Fruit fly (Drosophila melanogaster) whole organism, embryonic: ENCODE results near the gene CG17816.

Experiments
- Abd-B ChIP-seq: fragments of 200-800 bp; sonication (Bioruptor generic); optimal IDR thresholded peaks from 2 replicates; lab custom pipeline; 2018; ENCODE audit warnings: missing biosample characterization, mild to moderate bottlenecking, missing genetic modification characterization, moderate library complexity
- CG10274 ChIP-seq: fragments of 200-800 bp; sonication (Bioruptor generic); optimal IDR thresholded peaks from 3 replicates; lab custom pipeline; 2017; ENCODE audit warnings: missing biosample characterization, mild to moderate bottlenecking, missing genetic modification characterization
- CG11456 ChIP-seq: fragments of 200-800 bp; sonication (Bioruptor generic); IDR thresholded peaks from 3 replicates; pipeline ENCODE4 v1.3.6; 2022; ENCODE audit warnings: missing biosample characterization, missing genetic modification characterization
- CG12155 ChIP-seq: fragments of 200-800 bp; sonication (Bioruptor generic); optimal IDR thresholded peaks from 3 replicates; lab custom pipeline; 2016; ENCODE audit warnings: missing biosample characterization, missing genetic modification characterization
- CG12299 ChIP-seq: fragments of 200-800 bp; sonication (Bioruptor generic); optimal IDR thresholded peaks from 2 replicates; lab custom pipeline; 2018; ENCODE audit warnings: missing biosample characterization, mild to moderate bottlenecking, missing genetic modification characterization
- CG12744 ChIP-seq: fragments of 200-800 bp; sonication (Bioruptor generic); optimal IDR thresholded peaks from 2 replicates; lab custom pipeline; 2016; ENCODE audit warnings: missing biosample characterization, missing genetic modification characterization
- CG15011 ChIP-seq: fragments of 200-800 bp; sonication (Bioruptor generic); optimal IDR thresholded peaks from 3 replicates; lab custom pipeline; 2018; ENCODE audit warnings: missing biosample characterization, mild to moderate bottlenecking, missing genetic modification characterization
- CG17385 ChIP-seq: fragments of 200-800 bp; sonication (Bioruptor generic); optimal IDR thresholded peaks from 3 replicates; lab custom pipeline; 2018; ENCODE audit warnings: missing biosample characterization, mild to moderate bottlenecking, missing genetic modification characterization
- CG1832 ChIP-seq: fragments of 200-800 bp; sonication (Bioruptor generic); optimal IDR thresholded peaks from 2 replicates; lab custom pipeline; 2017; ENCODE audit warnings: missing biosample characterization, mild to moderate bottlenecking, missing genetic modification characterization, inconsistent platforms
- CG2129 ChIP-seq: fragments of 200-800 bp; sonication (Bioruptor generic); IDR thresholded peaks from 2 replicates; pipeline ENCODE4 v1.3.6; 2022; ENCODE audit warnings: missing biosample characterization, missing genetic modification characterization; ENCODE audit not compliant: partially characterized antibody
- CG31365 ChIP-seq: fragments of 200-800 bp; sonication (Bioruptor generic); optimal IDR thresholded peaks from 2 replicates; lab custom pipeline; 2018; ENCODE audit warnings: missing biosample characterization, mild to moderate bottlenecking, missing genetic modification characterization
- CG31388 ChIP-seq: fragments of 200-800 bp; sonication (Bioruptor generic); optimal IDR thresholded peaks from 2 replicates; lab custom pipeline; 2016; ENCODE audit warnings: missing biosample characterization, missing genetic modification characterization
- CG34224 ChIP-seq: fragments of 200-800 bp; sonication (Bioruptor generic); IDR thresholded peaks from 3 replicates; pipeline ENCODE4 v1.3.6; 2022; ENCODE audit warnings: missing biosample characterization, missing genetic modification characterization; ENCODE audit not compliant: partially characterized antibody
- CG5180 ChIP-seq: fragments of 200-800 bp; sonication (Bioruptor generic); optimal IDR thresholded peaks from 3 replicates; lab custom pipeline; 2017; ENCODE audit warnings: missing biosample characterization, missing genetic modification characterization, mild to moderate bottlenecking, moderate library complexity, missing genetic modification reagents
- CG6175 ChIP-seq: fragments of 200-800 bp; sonication (Bioruptor generic); IDR thresholded peaks from 3 replicates; pipeline ENCODE4 v1.3.6; 2022; ENCODE audit warnings: missing biosample characterization, missing genetic modification characterization
- CG6683 ChIP-seq: fragments of 200-800 bp; sonication (Bioruptor generic); optimal IDR thresholded peaks from 2 replicates; lab custom pipeline; 2017; ENCODE audit warnings: missing biosample characterization, mild to moderate bottlenecking, missing genetic modification characterization, missing genetic modification reagents
- CG7372 ChIP-seq: fragments of 200-800 bp; sonication (Bioruptor generic); IDR thresholded peaks from 2 replicates; pipeline ENCODE4 v1.3.6; 2022; ENCODE audit warnings: missing biosample characterization, missing genetic modification characterization
- CG7556 ChIP-seq: fragments of 200-800 bp; sonication (Bioruptor generic); optimal IDR thresholded peaks from 2 replicates; lab custom pipeline; 2017; ENCODE audit warnings: missing biosample characterization, mild to moderate bottlenecking, missing genetic modification characterization
- CG9727 ChIP-seq: fragments of 200-800 bp; sonication (Bioruptor generic); optimal IDR thresholded peaks from 3 replicates; lab custom pipeline; 2017; ENCODE audit warnings: missing biosample characterization, mild to moderate bottlenecking, missing genetic modification characterization
- CG9817 ChIP-seq: fragments of 200-800 bp; sonication (Bioruptor generic); optimal IDR thresholded peaks from 2 replicates; lab custom pipeline; 2018; ENCODE audit warnings: missing biosample characterization, mild to moderate bottlenecking, missing genetic modification characterization, moderate library complexity
- Ets97D ChIP-seq: fragments of 200-800 bp; sonication (Bioruptor generic); optimal IDR thresholded peaks from 3 replicates; lab custom pipeline; 2016; ENCODE audit warnings: missing biosample characterization, missing genetic modification characterization
- Hr3 ChIP-seq: fragments of 200-800 bp; sonication (Bioruptor generic); optimal IDR thresholded peaks from 3 replicates; lab custom pipeline; 2016; ENCODE audit warnings: missing biosample characterization, missing genetic modification characterization
- Hsf ChIP-seq: fragments of 200-800 bp; sonication (Bioruptor generic); optimal IDR thresholded peaks from 3 replicates; lab custom pipeline; 2016; ENCODE audit warnings: missing biosample characterization, missing genetic modification characterization
- Jarid2 ChIP-seq: fragments of 200-800 bp; sonication (Bioruptor generic); optimal IDR thresholded peaks from 3 replicates; lab custom pipeline; 2017; ENCODE audit warnings: mild to moderate bottlenecking, missing biosample characterization, missing genetic modification reagents, missing genetic modification characterization
- Myb ChIP-seq: fragments of 200-800 bp; sonication (Bioruptor generic); optimal IDR thresholded peaks from 2 replicates; lab custom pipeline; 2016; ENCODE audit warnings: missing biosample characterization, missing genetic modification characterization
- Opbp ChIP-seq: fragments of 200-800 bp; sonication (Bioruptor generic); IDR thresholded peaks from 3 replicates; pipeline ENCODE4 v1.3.6; 2022; ENCODE audit warnings: missing biosample characterization, missing genetic modification characterization; ENCODE audit not compliant: partially characterized antibody
- Poxn ChIP-seq: fragments of 200-800 bp; sonication (Bioruptor generic); IDR thresholded peaks from 2 replicates; pipeline ENCODE4 v1.3.6; 2022; ENCODE audit warnings: missing biosample characterization, missing genetic modification characterization
- Rfx ChIP-seq: fragments of 200-800 bp; sonication (Bioruptor generic); IDR thresholded peaks from 2 replicates; pipeline ENCODE4 v1.3.6; 2022; ENCODE audit warnings: missing biosample characterization, missing genetic modification characterization
- Sox100B ChIP-seq: fragments of 200-800 bp; sonication (Bioruptor generic); optimal IDR thresholded peaks from 3 replicates; lab custom pipeline; 2018; ENCODE audit warnings: missing biosample characterization, mild to moderate bottlenecking, missing genetic modification characterization
- Sry-δ ChIP-seq: fragments of 200-800 bp; sonication (Bioruptor generic); optimal IDR thresholded peaks from 2 replicates; lab custom pipeline; 2016; ENCODE audit warnings: missing biosample characterization, missing genetic modification characterization
- Stat92E ChIP-seq, 3 experiments: fragments of >200 bp in 2 of 3; fragments of 200-800 bp in 1 of 3; sonication (Bioruptor generic) in 1 of 3; optimal IDR thresholded peaks; 2 replicates each; lab custom pipeline; 2017 to 2019; ENCODE audit warnings: missing biosample characterization in 3 of 3, missing genetic modification characterization in 3 of 3, mild to moderate bottlenecking in 1 of 3, moderate library complexity in 1 of 3
- bbx ChIP-seq: fragments of 200-800 bp; sonication (Bioruptor generic); IDR thresholded peaks from 2 replicates; pipeline ENCODE4 v1.3.6; 2022; ENCODE audit warnings: missing biosample characterization, missing genetic modification characterization; ENCODE audit not compliant: partially characterized antibody
- cad ChIP-seq: fragments of >200 bp; optimal IDR thresholded peaks from 2 replicates; lab custom pipeline; 2017; ENCODE audit warnings: missing biosample characterization, missing genetic modification characterization
- cg ChIP-seq: fragments of 200-800 bp; sonication (Bioruptor generic); optimal IDR thresholded peaks from 3 replicates; lab custom pipeline; 2019; ENCODE audit warnings: missing biosample characterization, mild to moderate bottlenecking, missing genetic modification characterization, moderate library complexity
- chn ChIP-seq: fragments of 200-800 bp; sonication (Bioruptor generic); optimal IDR thresholded peaks from 2 replicates; lab custom pipeline; 2016; ENCODE audit warnings: missing biosample characterization, missing genetic modification characterization
- corto ChIP-seq: fragments of 200-800 bp; sonication (Bioruptor generic); optimal IDR thresholded peaks from 2 replicates; lab custom pipeline; 2016; ENCODE audit warnings: missing biosample characterization, mild to moderate bottlenecking, missing genetic modification characterization, moderate library complexity
- dm ChIP-seq: fragments of 200-800 bp; sonication (Bioruptor generic); optimal IDR thresholded peaks from 3 replicates; lab custom pipeline; 2016; ENCODE audit warnings: missing biosample characterization, missing genetic modification characterization
- gce ChIP-seq: fragments of 200-800 bp; sonication (Bioruptor generic); IDR thresholded peaks from 3 replicates; pipeline ENCODE4 v1.3.6; 2022; ENCODE audit warnings: missing biosample characterization, missing genetic modification characterization
- gem ChIP-seq: fragments of 200-800 bp; sonication (Bioruptor generic); optimal IDR thresholded peaks from 2 replicates; lab custom pipeline; 2019; ENCODE audit warnings: missing biosample characterization, mild to moderate bottlenecking, missing genetic modification characterization, moderate library complexity
- lmd ChIP-seq: fragments of 200-800 bp; sonication (Bioruptor generic); IDR thresholded peaks from 2 replicates; pipeline ENCODE4 v1.3.6; 2022; ENCODE audit warnings: missing biosample characterization, missing genetic modification characterization
- otp ChIP-seq: fragments of 200-800 bp; sonication (Bioruptor generic); IDR thresholded peaks from 3 replicates; pipeline ENCODE4, ENCODE4 v1.3.6; 2022; ENCODE audit warnings: missing biosample characterization, missing genetic modification characterization
- peb ChIP-seq: fragments of 200-800 bp; sonication (Bioruptor generic); IDR thresholded peaks from 2 replicates; pipeline ENCODE4 v1.3.6; 2022; ENCODE audit warnings: missing biosample characterization, missing genetic modification characterization
- salm ChIP-seq: fragments of 200-800 bp; sonication (Bioruptor generic); optimal IDR thresholded peaks from 2 replicates; lab custom pipeline; 2018; ENCODE audit warnings: missing biosample characterization, mild to moderate bottlenecking, missing genetic modification characterization
- tna ChIP-seq: fragments of 200-800 bp; sonication (Bioruptor generic); IDR thresholded peaks from 2 replicates; pipeline ENCODE4 v1.3.6; 2022; ENCODE audit warnings: missing biosample characterization, missing genetic modification characterization; ENCODE audit not compliant: partially characterized antibody
- vvl ChIP-seq: fragments of 200-800 bp; sonication (Bioruptor generic); IDR thresholded peaks from 2 replicates; pipeline ENCODE4 v1.3.6; 2022; ENCODE audit warnings: missing biosample characterization, missing genetic modification characterization
- wdn ChIP-seq: fragments of 200-800 bp; sonication (Bioruptor generic); IDR thresholded peaks from 2 replicates; pipeline ENCODE4 v1.3.6; 2022; ENCODE audit warnings: missing biosample characterization, missing genetic modification characterization
- yki ChIP-seq: fragments of >200 bp; optimal IDR thresholded peaks from 3 replicates; lab custom pipeline; 2018
- zen ChIP-seq: fragments of 200-800 bp; sonication (Bioruptor generic); optimal IDR thresholded peaks from 3 replicates; lab custom pipeline; 2018; ENCODE audit warnings: missing biosample characterization, mild to moderate bottlenecking, missing genetic modification characterization, moderate library complexity

The CG17816 gene

DNA sequence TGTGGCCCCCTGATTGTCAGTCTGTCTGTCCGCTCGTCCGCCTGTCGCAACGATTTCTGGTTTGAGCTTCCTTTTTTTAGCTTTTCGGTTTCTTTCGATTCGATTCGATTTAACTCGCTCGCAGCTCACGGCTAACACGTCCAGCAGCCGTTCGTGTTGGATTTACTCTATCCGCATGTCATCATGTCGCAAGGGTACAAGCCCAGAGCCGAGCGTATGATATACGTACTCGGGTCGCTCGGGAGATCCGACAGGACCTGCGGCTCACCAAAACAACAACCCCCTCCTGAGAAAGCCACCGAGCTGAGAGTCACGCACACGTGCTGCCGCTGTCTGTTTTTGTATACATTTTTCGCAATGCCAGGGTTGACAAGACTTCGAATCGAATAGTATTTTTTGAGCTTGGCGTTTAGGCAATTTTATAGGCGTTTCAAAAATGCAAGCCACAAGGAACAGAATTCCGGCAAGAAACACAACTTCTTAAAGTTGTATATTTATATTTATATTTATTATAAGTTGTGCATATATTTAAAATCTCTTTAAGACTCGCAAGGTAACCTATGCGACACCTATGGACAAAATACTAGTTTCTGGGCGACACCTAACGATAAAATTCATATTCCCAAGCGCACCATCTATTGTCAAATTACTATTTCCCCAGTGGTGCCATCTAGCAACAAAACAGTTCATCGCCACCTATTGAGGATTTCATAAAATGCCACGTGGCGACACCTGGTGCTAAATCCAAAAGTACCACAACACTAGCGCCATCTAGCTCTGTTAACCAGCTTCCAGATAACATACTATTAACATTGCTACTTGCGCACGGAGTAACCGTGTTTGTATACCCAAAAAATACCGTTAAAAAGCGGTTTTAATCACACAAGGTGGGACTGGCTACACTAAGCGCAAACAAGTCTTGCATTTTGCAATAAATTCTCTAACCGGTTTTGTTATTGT, 76.6 kb downstream of the CG17816 start, which contains the start of the genes CG2993 and sgll (continued):
- TF ChIP-seq Poxn (GFP tag; lab: Robert Waterston, UW) (peak; percentile 40; the same call in 1 of the 2 replicates), corto (GFP tag; lab: Kevin White, UChicago) (no peak), Hsf (GFP tag; lab: Kevin White, UChicago) (peak; percentile 97), CG1832 (GFP tag; lab: Kevin White, UChicago) (no peak), CG5180 (peak; percentile 39), salm (tag; lab: Kevin White, UChicago) (no peak), otp (peak; percentile 95), cad (GFP tag; lab: Kevin White, UChicago) (no peak), CG9817 (peak; percentile 94), CG7372 (GFP tag; lab: Robert Waterston, UW) (peak; percentile 83), Ets97D (GFP tag; lab: Kevin White, UChicago) (peak; percentile 78), CG10274 (GFP tag; lab: Kevin White, UChicago) (peak; percentile 69), cg (GFP tag; lab: Kevin White, UChicago) (no peak), yki (lab: Kevin White, UChicago) (peak; percentile 20), CG6175 (GFP tag; lab: Robert Waterston, UW) (peak; percentile 86), Abd-B (peak; percentile 79), lmd (GFP tag; lab: Robert Waterston, UW) (peak; percentile 96), Sry-δ (GFP tag; lab: Kevin White, UChicago) (peak; percentile 66), peb (GFP tag; lab: Robert Waterston, UW) (peak; percentile 85), CG17385 (GFP tag; lab: Kevin White, UChicago) (peak; percentile 70), chn (peak; percentile 92), Sox100B (GFP tag; lab: Kevin White, UChicago) (peak; percentile 60), CG31388 (GFP tag; lab: Kevin White, UChicago) (peak; percentile 92), vvl (peak; percentile 95), zen (tag; lab: Kevin White, UChicago) (peak; percentile 88), CG12299 (tag; lab: Kevin White, UChicago) (no peak), CG2129 (GFP tag; lab: Robert Waterston, UW) (no peak), Rfx (GFP tag; lab: Robert Waterston, UW) (peak; percentile 98), dm (peak; percentile 78), Hr3 (GFP tag; lab: Kevin White, UChicago) (peak; percentile 95), bbx (peak; percentile 27; the same call in 1 of the 2 replicates), CG12155 (GFP tag; lab: Kevin White, UChicago) (peak; percentile 88), CG31365 (tag; lab: Kevin White, UChicago) (peak; percentile 75), CG9727 (GFP tag; lab: Kevin White, UChicago) (peak; percentile 83), CG34224 (GFP tag; lab: Robert Waterston, UW) (no peak), gem (tag; lab: Kevin White, UChicago) (peak; percentile 89), gce (GFP tag; lab: Robert Waterston, UW) (peak; percentile 81), Jarid2 (peak; percentile 46), Myb (GFP tag; lab: Kevin White, UChicago) (peak; percentile 73), Opbp (GFP tag; lab: Robert Waterston, UW) (peak; percentile 80), CG12744 (peak; percentile 88), tna (GFP tag; lab: Robert Waterston, UW) (no peak), CG7556 (GFP tag; lab: Kevin White, UChicago) (peak; percentile 64), Stat92E (GFP tag; optimal IDR thresholded peaks at IDR 0.05; lab: Kevin White, UChicago) (no peak), CG11456 (GFP tag; lab: Robert Waterston, UW) (peak; percentile 100), wdn (GFP tag; lab: Robert Waterston, UW) (peak; percentile 73), CG6683 (GFP tag; lab: Kevin White, UChicago) (no peak), CG15011 (GFP tag; lab: Kevin White, UChicago) (peak; percentile 61)
